Fruit fly (Drosophila melanogaster): ENCODE measurements around the gene CG31515.

- TF ChIP-seq ttk (optimal IDR thresholded peaks at IDR 0.05) (no peak), h (optimal IDR thresholded peaks at IDR 0.05) (no peak), Myc (optimal IDR thresholded peaks at IDR 0.05) (no peak)
Observed at dm6 chr3R:23401519-23401918, 12.8 kb upstream of the CG31515 start.
